Worm (Caenorhabditis elegans): ENCODE data around the gene H12C20.7.

DNA sequence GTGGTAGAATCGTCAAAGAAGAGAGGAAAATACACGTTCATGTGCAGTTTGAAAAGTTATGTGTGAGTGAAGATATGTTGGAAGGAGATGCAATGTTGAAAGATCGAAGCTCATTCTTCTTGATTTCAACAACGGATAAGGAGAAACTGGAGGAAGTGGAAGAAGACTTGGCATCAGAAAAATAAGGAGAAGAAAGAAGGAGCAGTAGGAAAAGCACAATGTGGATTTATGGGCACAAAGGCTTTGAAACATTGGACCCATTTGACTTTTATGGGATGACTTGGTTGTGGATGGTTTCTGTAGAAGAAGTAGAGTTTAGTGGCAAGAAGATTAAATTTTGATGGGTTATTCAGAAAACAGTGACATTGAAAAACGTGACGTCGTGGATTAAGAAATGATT is 47.3 kb upstream of the H12C20.7 start:
- TF ChIP-seq snpc-4 (GFP tag; optimal IDR thresholded peaks at IDR 0.05) (no peak), snpc-4 (tag; optimal IDR thresholded peaks at IDR 0.05) (no peak), F49E8.2 (tag; optimal IDR thresholded peaks at IDR 0.05; ENCODE audit: insufficient read depth) (no peak), dpl-1 (GFP tag; optimal IDR thresholded peaks at IDR 0.05) (no peak), hmg-1.2 (GFP tag; IDR thresholded peaks at IDR 0.05) (no peak), chd-7 (tag; optimal IDR thresholded peaks at IDR 0.05) (no peak), ceh-27 (GFP tag; optimal IDR thresholded peaks at IDR 0.05) (no peak), ets-4 (GFP tag; optimal IDR thresholded peaks at IDR 0.05) (no peak), ztf-22 (GFP tag; optimal IDR thresholded peaks at IDR 0.05) (no peak), zfh-2 (GFP tag; conservative IDR thresholded peaks at IDR 0.05) (no peak), ztf-28 (GFP tag; IDR thresholded peaks at IDR 0.05) (no peak), lin-35 (GFP tag; optimal IDR thresholded peaks at IDR 0.05) (no peak)
